Fruit fly (Drosophila melanogaster): ENCODE measurements around the gene CG32085.

The CG32085 gene

DNA sequence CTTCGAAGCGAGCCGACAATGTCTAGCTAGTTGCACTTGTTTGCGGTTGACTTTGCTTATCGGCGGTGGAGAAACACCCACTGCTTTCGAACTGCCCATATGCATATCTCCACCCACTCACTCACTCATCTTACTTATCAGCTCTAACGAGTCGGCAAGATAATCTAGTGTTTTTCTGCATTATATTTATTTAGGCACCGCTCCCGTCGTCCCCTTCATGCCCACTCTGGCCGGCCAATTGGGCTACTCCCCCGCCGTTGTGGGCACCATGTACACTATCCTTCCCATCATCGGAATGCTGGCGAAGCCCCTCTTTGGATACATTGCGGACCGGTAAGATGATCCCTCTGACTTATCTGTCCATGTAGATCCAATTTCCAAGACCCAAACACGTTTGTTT lies 5.7 kb upstream of the CG32085 start:
- TF ChIP-seq insv (optimal IDR thresholded peaks at IDR 0.05): no peak
- no peak for TF ChIP-seq Myc (optimal IDR thresholded peaks at IDR 0.05)
- no peak for TF ChIP-seq Sin3A (optimal IDR thresholded peaks at IDR 0.05)
- no peak for TF ChIP-seq ttk (optimal IDR thresholded peaks at IDR 0.05)
- no peak for TF ChIP-seq psq (optimal IDR thresholded peaks at IDR 0.05)
- no peak for TF ChIP-seq h (optimal IDR thresholded peaks at IDR 0.05)

DNA sequence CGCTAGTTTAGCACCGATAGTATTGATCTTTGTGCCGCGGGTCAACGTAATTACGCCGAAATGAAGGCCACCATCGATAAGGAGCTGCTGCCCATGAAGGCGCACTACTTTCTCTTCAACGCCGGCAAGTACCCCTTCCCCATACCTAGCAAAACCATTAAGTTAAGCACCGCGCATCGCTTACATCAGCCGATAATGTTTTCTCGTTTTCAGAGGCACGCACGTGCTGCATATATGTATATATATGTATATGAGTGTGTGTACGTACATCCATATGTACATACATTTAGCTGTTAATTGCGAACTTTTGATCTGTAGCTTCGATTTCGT lies 4.3 kb upstream of the CG32085 start:
- no peak for TF ChIP-seq psq (optimal IDR thresholded peaks at IDR 0.05)
- no peak for TF ChIP-seq Sin3A (optimal IDR thresholded peaks at IDR 0.05)
- TF ChIP-seq insv (optimal IDR thresholded peaks at IDR 0.05): no peak
- no peak for TF ChIP-seq h (optimal IDR thresholded peaks at IDR 0.05)

DNA sequence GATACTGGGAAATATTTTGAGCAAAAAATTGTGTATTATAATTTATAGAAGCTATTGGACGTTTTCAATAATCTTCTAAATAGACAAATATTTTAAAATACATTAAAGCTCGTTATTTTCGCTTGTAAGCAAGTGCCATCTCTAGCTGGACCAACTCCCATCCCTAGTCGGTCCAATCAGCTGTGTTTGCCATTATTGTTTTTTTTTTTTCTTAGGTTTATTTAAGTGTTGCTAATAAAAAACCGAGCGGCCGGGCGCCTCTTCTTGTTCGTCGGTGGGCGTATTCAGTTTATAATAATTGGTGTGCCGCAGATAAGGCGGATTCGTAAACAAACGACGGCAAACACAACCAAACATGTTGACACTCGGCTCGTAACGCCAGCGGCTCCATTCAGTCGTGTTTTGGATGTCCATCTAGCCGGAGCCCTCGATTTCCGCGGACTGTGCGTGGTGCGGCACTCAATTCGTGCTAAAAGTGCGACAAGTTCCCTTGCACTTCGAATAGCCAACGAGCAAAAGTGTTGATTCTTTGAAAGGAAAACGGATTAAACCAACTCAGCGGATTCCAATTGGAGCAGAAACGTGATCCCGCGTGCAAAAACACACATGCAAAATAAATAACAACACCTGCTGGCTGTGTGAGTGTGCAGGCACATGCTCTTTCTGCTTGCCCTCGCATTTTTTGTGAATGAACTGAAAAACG lies 3.8 kb upstream of the CG32085 start, which contains the start of gene Sugb:
Gene Sugb, plus strand, starts transcription at position 162 of the 703 bp plus-strand sequence.
- no peak for TF ChIP-seq Myc (optimal IDR thresholded peaks at IDR 0.05)
- TF ChIP-seq ttk (optimal IDR thresholded peaks at IDR 0.05): no peak
- TF ChIP-seq Sin3A (optimal IDR thresholded peaks at IDR 0.05): no peak
- no peak for TF ChIP-seq h (optimal IDR thresholded peaks at IDR 0.05)
- no peak for TF ChIP-seq psq (optimal IDR thresholded peaks at IDR 0.05)
- TF ChIP-seq insv (optimal IDR thresholded peaks at IDR 0.05): no peak

DNA sequence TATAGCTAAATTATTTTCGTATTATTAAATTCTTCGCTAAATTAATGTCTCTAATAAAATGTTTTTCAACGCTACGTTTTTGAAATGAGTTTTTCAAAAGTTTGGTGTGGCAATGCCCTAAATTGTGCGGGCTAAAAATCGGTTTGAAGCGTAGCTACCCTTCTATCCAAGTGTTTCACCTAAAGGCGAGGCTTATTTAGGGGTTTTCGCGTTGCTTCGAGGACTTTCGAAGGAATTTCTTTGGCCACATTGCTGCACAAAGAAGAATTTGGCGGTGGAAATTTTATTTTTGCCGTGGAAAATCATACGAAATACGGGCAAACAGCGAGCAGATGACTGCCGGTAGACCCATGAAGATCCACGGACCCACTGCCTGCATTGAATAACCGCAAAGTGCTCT lies 1.6 kb upstream of the CG32085 start, which contains the start of gene TfIIEalpha:
Gene TfIIEalpha, plus strand, starts transcription at position 245 of the 400 bp plus-strand sequence.
- TF ChIP-seq ttk (optimal IDR thresholded peaks at IDR 0.05) (no peak), psq (optimal IDR thresholded peaks at IDR 0.05) (no peak), Sin3A (optimal IDR thresholded peaks at IDR 0.05) (no peak), h (optimal IDR thresholded peaks at IDR 0.05) (no peak), insv (optimal IDR thresholded peaks at IDR 0.05) (no peak), Myc (optimal IDR thresholded peaks at IDR 0.05) (no peak)

DNA sequence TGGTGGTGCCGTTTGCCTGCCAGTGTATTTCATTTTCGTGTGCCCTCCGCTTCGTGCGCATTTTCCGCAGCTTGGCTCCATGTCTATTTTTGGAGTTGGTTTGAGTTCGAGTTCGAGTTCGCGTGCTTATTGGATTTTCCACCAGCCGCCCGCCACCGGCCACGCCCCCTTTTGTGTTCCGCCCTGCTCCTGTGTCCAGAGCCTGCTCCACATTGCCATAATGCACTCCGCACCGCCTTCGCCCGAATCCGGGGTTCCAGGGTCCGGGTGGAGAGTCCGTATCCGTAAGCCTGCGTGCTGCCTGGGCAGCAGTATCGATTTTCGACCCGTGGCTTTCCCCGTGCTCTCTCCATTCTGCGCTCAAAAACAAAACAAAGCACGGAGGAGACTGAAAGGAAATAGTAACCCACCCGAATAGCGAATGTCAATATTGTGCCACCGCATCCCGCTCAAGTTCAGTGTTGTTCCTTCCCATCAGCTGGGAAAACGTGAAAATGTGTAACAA lies 1.8 kb downstream of the CG32085 start:
- TF ChIP-seq insv (optimal IDR thresholded peaks at IDR 0.05) (no peak), psq (optimal IDR thresholded peaks at IDR 0.05) (no peak), Myc (optimal IDR thresholded peaks at IDR 0.05) (no peak), ttk (optimal IDR thresholded peaks at IDR 0.05) (no peak), Sin3A (optimal IDR thresholded peaks at IDR 0.05) (no peak), h (optimal IDR thresholded peaks at IDR 0.05) (no peak)

DNA sequence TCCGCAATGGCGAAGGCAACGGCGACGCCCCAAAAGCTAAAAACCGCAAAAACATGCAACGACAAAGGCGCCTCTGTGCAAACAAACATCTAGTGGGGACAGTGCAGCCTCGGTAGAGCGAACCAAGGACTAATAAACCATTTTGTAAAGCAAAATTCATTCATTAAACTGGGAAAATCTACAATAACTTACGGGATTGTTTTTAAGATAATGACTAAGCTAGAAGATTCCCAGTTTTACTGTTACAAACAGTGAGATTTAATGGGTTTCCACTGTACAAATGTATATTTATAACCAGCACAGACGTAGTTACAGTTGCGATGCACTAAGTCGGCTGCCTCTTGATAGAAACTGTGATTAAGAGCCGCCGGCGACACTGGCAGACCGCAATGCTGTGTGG lies 24.0 kb downstream of the CG32085 start:
- TF ChIP-seq Myc (optimal IDR thresholded peaks at IDR 0.05) (no peak), h (optimal IDR thresholded peaks at IDR 0.05) (no peak), psq (optimal IDR thresholded peaks at IDR 0.05) (no peak), ttk (optimal IDR thresholded peaks at IDR 0.05) (no peak), insv (optimal IDR thresholded peaks at IDR 0.05) (no peak), Sin3A (optimal IDR thresholded peaks at IDR 0.05) (no peak)

DNA sequence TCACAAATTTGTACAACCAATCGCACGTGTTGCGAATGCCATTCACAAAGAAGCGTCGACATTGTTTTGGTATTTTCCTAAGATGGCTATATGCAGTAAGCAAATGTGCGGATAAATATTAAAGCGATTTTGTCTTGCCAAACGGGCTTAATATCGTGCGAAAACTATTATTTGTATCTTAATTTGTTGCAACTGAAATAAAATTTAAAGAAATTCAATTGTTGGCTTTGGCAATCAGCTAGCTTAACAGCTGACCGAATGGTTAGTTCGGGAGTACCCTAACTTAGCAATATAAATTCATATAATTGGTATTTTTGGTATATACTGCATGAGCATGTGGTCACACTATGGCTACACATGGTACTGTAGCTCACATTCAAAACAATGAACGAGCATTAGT lies 31.7 kb downstream of the CG32085 start, which contains the start of the genes RIOK1 and Polr3H:
Gene RIOK1, minus strand, starts transcription at position 65 of the 400 bp plus-strand sequence.
Gene Polr3H, plus strand, starts transcription at position 347 of the 400 bp plus-strand sequence.
- TF ChIP-seq h (optimal IDR thresholded peaks at IDR 0.05): no peak
- TF ChIP-seq Sin3A (optimal IDR thresholded peaks at IDR 0.05): no peak
- TF ChIP-seq ttk (optimal IDR thresholded peaks at IDR 0.05): no peak
- TF ChIP-seq insv (optimal IDR thresholded peaks at IDR 0.05): no peak
- no peak for TF ChIP-seq Myc (optimal IDR thresholded peaks at IDR 0.05)
- no peak for TF ChIP-seq psq (optimal IDR thresholded peaks at IDR 0.05)

DNA sequence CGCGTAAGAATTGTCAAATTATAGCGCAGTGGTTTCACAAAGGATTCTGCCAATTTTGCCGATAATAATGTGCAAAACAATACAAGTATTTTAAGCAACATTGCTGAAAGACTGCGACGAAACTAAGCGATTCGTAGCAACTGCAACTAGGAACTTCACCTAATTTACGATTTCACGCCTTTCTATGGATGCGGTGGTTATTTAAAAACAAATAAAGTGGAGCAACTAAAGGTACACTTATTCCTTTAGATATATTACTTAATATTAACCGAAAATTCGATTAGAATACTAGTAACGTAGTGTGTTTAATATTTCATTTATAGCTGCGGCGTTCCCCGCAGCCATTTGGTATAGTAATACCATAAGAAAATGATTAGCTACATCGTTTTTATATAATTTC lies 34.2 kb downstream of the CG32085 start, which contains the start of gene CG6071:
Gene CG6071, minus strand, starts transcription at position 101 of the 400 bp plus-strand sequence.
- TF ChIP-seq insv (optimal IDR thresholded peaks at IDR 0.05): no peak
- TF ChIP-seq h (optimal IDR thresholded peaks at IDR 0.05): no peak
- no peak for TF ChIP-seq Myc (optimal IDR thresholded peaks at IDR 0.05)
- TF ChIP-seq psq (optimal IDR thresholded peaks at IDR 0.05): no peak
- TF ChIP-seq ttk (optimal IDR thresholded peaks at IDR 0.05): no peak
- no peak for TF ChIP-seq Sin3A (optimal IDR thresholded peaks at IDR 0.05)

DNA sequence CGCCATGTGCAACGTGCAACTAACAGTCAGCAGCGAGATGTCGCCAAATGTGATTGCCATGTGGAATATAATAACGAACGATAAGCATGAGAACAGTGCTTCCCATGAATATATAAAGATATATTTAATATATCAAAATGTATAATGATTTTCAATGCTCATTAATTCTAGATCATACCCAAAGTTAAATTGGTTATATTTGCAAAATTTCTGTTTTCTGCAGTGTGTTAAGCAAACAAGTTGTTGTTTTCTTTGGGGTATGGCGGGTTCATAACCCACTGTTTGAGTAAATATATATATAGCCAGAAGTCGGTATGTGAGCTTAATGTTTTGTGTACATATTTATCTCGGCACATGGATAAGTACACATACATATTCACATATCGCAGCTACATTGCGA lies 43.3 kb downstream of the CG32085 start:
- no peak for TF ChIP-seq Sin3A (optimal IDR thresholded peaks at IDR 0.05)
- TF ChIP-seq Myc (optimal IDR thresholded peaks at IDR 0.05): no peak
- TF ChIP-seq insv (optimal IDR thresholded peaks at IDR 0.05): no peak
- TF ChIP-seq h (optimal IDR thresholded peaks at IDR 0.05): no peak
- no peak for TF ChIP-seq psq (optimal IDR thresholded peaks at IDR 0.05)
- TF ChIP-seq ttk (optimal IDR thresholded peaks at IDR 0.05): no peak

DNA sequence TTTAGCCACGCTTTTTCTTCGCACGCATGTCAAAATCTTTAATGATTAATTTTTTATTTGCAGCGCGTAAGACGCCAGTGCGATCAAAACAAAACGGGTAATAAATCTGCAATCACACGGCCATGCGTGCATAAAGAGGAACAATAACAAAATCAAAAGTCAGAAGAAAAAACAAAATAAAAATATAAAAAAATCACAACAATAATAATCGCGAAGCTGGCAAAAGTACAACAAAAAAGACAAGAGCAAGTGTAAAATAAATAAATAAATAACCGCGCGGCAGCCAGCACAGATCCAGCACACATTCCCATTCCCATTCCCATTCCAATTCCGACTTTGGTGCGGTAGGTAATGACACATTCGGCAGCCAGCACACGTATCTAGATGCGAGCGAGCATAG lies 45.6 kb downstream of the CG32085 start:
- TF ChIP-seq Sin3A (optimal IDR thresholded peaks at IDR 0.05) (no peak), ttk (optimal IDR thresholded peaks at IDR 0.05) (no peak), psq (optimal IDR thresholded peaks at IDR 0.05) (no peak), h (optimal IDR thresholded peaks at IDR 0.05) (no peak)

DNA sequence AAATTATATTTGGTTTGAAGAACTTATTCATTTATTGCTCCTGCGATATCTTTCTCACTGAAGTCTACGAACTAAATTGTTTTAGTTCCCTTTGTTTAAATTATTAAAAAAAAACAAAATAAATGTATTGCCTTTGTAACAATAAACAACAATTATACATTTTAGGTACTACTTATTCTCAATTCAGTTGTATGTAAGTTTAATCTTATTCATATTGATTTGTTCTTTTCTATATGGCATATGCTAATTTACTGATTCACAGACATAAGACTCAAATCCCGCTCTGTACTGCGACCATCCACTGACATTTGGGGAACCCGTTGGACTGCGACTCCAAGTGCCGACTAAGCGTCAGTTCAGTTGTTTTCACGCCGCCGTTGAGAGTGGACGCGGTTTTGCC lies 49.1 kb downstream of the CG32085 start, which contains the start of gene CG32091:
Gene CG32091, plus strand, starts transcription at position 301 of the 400 bp plus-strand sequence.
- TF ChIP-seq insv (optimal IDR thresholded peaks at IDR 0.05) (no peak), psq (optimal IDR thresholded peaks at IDR 0.05) (no peak), Myc (optimal IDR thresholded peaks at IDR 0.05) (no peak), ttk (optimal IDR thresholded peaks at IDR 0.05) (no peak), h (optimal IDR thresholded peaks at IDR 0.05) (no peak), Sin3A (optimal IDR thresholded peaks at IDR 0.05) (no peak)

DNA sequence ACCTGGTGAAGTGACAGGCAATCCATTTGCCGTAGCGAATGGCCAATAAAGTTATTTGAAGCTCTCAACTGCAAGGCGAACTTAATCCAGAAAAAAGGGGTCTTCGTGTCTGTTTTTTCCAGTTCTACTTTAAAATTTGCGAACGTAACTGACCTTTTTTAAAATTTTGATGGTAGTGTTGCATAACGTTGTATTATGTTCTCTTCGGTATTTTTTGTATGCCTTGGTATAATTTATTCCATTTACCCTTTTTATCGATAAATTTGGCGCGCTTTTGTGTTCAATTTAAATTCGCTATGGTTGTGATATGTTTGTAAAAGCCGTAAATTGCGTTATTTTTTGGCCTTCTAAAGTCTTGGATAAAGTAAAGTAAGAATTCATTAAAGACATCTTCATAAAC lies 49.5 kb downstream of the CG32085 start:
- no peak for TF ChIP-seq Sin3A (optimal IDR thresholded peaks at IDR 0.05)
- no peak for TF ChIP-seq psq (optimal IDR thresholded peaks at IDR 0.05)
- no peak for TF ChIP-seq ttk (optimal IDR thresholded peaks at IDR 0.05)
- no peak for TF ChIP-seq h (optimal IDR thresholded peaks at IDR 0.05)
- no peak for TF ChIP-seq insv (optimal IDR thresholded peaks at IDR 0.05)
- no peak for TF ChIP-seq Myc (optimal IDR thresholded peaks at IDR 0.05)

All from Kc167 (cell line).